Fruit fly (Drosophila melanogaster): ENCODE data around the gene CG18814.

CG18814 gene

DNA sequence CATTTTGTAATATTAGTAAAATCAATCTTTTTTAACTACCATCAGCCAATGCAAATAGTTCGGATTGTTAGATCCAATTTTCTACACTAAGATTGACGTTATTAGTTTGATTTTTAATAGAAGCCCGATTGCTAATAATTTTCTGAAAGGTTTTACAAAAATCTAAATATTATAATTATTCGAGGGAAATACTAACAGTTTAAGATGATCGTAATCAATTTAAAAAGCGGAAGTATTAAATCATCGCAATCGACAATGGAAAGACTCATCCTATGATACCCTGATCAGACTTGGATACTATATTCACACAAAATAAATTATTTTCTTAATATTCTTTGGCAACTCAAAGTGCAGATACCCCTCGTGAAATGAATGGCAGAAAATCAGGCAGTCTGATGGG lies 11.8 kb upstream of the CG18814 start:
- TF ChIP-seq Tbp (GFP tag; optimal IDR thresholded peaks at IDR 0.05) (no peak), CG1647 (GFP tag; optimal IDR thresholded peaks at IDR 0.05) (no peak), schlank (tag; optimal IDR thresholded peaks at IDR 0.05) (no peak), row (GFP tag; IDR thresholded peaks at IDR 0.05) (0 out of 3 replicates have a peak, but pooled peaks have one; percentile 20), CG12104 (GFP tag; optimal IDR thresholded peaks at IDR 0.05) (no peak), ab (GFP tag; optimal IDR thresholded peaks at IDR 0.05) (no peak), gcm2 (GFP tag; optimal IDR thresholded peaks at IDR 0.05) (no peak), Med (GFP tag) (peak; percentile 74), Taf1 (GFP tag; IDR thresholded peaks at IDR 0.05) (0 out of 2 replicates have a peak, but pooled peaks have one; percentile 20), sens (GFP tag) (peak; percentile 11), CG2120 (GFP tag; optimal IDR thresholded peaks at IDR 0.05) (peak; percentile 11), CG4617 (GFP tag; optimal IDR thresholded peaks at IDR 0.05; ENCODE audit: borderline replicate concordance) (no peak), bab2 (GFP tag; optimal IDR thresholded peaks at IDR 0.05) (no peak)

DNA sequence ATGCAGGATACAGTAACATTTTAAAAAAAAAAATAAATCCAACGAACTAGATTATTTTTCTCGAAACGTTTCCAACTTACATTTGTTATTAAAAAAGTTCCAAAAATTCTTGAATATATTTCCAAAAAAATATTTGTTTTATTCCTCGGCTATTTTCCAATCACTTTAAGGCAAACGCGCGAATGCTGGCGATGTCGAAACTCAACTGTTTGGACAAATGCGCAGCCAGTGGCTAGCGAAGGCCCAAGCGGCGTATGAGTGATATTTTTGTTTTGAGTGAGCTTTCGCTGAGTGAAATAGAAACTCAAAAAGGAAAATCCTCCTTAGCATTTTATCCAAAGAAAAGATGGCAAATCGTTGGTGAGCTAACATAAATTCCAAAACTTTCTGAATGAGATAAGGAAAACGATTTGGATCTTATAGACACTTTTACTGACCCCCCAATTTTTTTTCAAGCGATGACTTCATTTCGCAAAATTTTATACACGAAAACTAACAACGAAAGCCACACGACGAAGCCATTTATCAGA lies 10.3 kb upstream of the CG18814 start, which contains the start of gene ringer:
ringer (minus strand) TSS at position 210 of the 530 bp plus-strand sequence.
- TF ChIP-seq Deaf1 (tag; optimal IDR thresholded peaks at IDR 0.05) (peak; percentile 65), Fer3 (tag; optimal IDR thresholded peaks at IDR 0.05) (peak; percentile 6), Trl (optimal IDR thresholded peaks at IDR 0.05) (no peak), Trl (GFP tag; optimal IDR thresholded peaks at IDR 0.05) (no peak), CG34376 (GFP tag; optimal IDR thresholded peaks at IDR 0.05) (peak; percentile 35), Dek (tag; optimal IDR thresholded peaks at IDR 0.05) (peak; percentile 23), CG2120 (GFP tag; optimal IDR thresholded peaks at IDR 0.05) (peak; percentile 29), pnt (GFP tag; optimal IDR thresholded peaks at IDR 0.05) (no peak), rib (GFP tag; IDR thresholded peaks at IDR 0.05) (peak; percentile 47; the same call in 1 of the 2 replicates), Dbx (GFP tag; IDR thresholded peaks at IDR 0.05) (0 out of 3 replicates have a peak, but pooled peaks have one; percentile 31), CG10543 (GFP tag; optimal IDR thresholded peaks at IDR 0.05) (peak; percentile 9), Atf-2 (GFP tag; optimal IDR thresholded peaks at IDR 0.05) (no peak), slbo (GFP tag; IDR thresholded peaks at IDR 0.05) (0 out of 2 replicates have a peak, but pooled peaks have one; percentile 39), HHEX (GFP tag; optimal IDR thresholded peaks at IDR 0.05) (peak; percentile 34), Dad (GFP tag; optimal IDR thresholded peaks at IDR 0.05) (no peak), sob (GFP tag; IDR thresholded peaks at IDR 0.05) (0 out of 2 replicates have a peak, but pooled peaks have one; percentile 21), fd64A (GFP tag; optimal IDR thresholded peaks at IDR 0.05) (no peak), Fer1 (GFP tag; optimal IDR thresholded peaks at IDR 0.05) (peak; percentile 14), lilli (GFP tag; optimal IDR thresholded peaks at IDR 0.05) (peak; percentile 31), Med (GFP tag) (peak; percentile 58), Jarid2 (GFP tag; optimal IDR thresholded peaks at IDR 0.05) (peak; percentile 29), Adf1 (GFP tag; IDR thresholded peaks at IDR 0.05) (peak; percentile 8; the same call in 1 of the 2 replicates), z (GFP tag; IDR thresholded peaks at IDR 0.05) (peak; percentile 86; the same call in 1 of the 3 replicates), lola (GFP tag; optimal IDR thresholded peaks at IDR 0.05) (no peak), gro (GFP tag; optimal IDR thresholded peaks at IDR 0.05) (peak; percentile 29), CG32532 (GFP tag; IDR thresholded peaks at IDR 0.05) (peak; percentile 34; the same call in 1 of the 2 replicates), CG18619 (GFP tag; optimal IDR thresholded peaks at IDR 0.05) (peak; percentile 10), CG8290 (GFP tag; optimal IDR thresholded peaks at IDR 0.05) (no peak), CG8290 (tag; optimal IDR thresholded peaks at IDR 0.05) (peak in 1 of 2 experiments; percentile 52), CG16815 (GFP tag; optimal IDR thresholded peaks at IDR 0.05) (no peak), CG3281 (GFP tag; optimal IDR thresholded peaks at IDR 0.05) (peak; percentile 27), ftz-f1 (GFP tag; optimal IDR thresholded peaks at IDR 0.05) (peak; percentile 9), CG12659 (GFP tag; optimal IDR thresholded peaks at IDR 0.05) (peak; percentile 8), sc (optimal IDR thresholded peaks at IDR 0.05) (no peak), sc (GFP tag; optimal IDR thresholded peaks at IDR 0.05) (no peak), CG12071 (GFP tag; optimal IDR thresholded peaks at IDR 0.05) (peak; percentile 0), CG13287 (GFP tag; IDR thresholded peaks at IDR 0.05; ENCODE audit: partially characterized antibody) (no peak; the same call in 1 of the 2 replicates), sug (tag; optimal IDR thresholded peaks at IDR 0.05) (peak; percentile 25), caup (GFP tag; optimal IDR thresholded peaks at IDR 0.05; ENCODE audit: severe bottlenecking) (peak; percentile 1)

Data from whole organism, embryonic.